Fruit fly (Drosophila melanogaster): ENCODE results near the gene CG13994.

The CG13994 gene

dm6 chr2L:6065823-6066222, 3.0 kb downstream of the CG13994 start, which contains the start of the genes Fbw5 and CG9147 (continued):
- TF ChIP-seq CG14965 (GFP tag; optimal IDR thresholded peaks at IDR 0.05; ENCODE audit: borderline replicate concordance) (peak; percentile 92), Chrac-16 (GFP tag; optimal IDR thresholded peaks at IDR 0.05) (peak; percentile 100), HLHmδ (GFP tag; optimal IDR thresholded peaks at IDR 0.05) (peak; percentile 39), onecut (GFP tag; IDR thresholded peaks at IDR 0.05) (peak; percentile 99), jigr1 (GFP tag; IDR thresholded peaks at IDR 0.05) (peak; percentile 99), tll (GFP tag; optimal IDR thresholded peaks at IDR 0.05) (peak in 1 of 2 experiments; percentile 85), Xrp1 (GFP tag; IDR thresholded peaks at IDR 0.05) (peak; percentile 100), pnt (GFP tag; optimal IDR thresholded peaks at IDR 0.05) (peak; percentile 99), dan (GFP tag; IDR thresholded peaks at IDR 0.05) (peak; percentile 95), zen (tag; optimal IDR thresholded peaks at IDR 0.05) (peak; percentile 99), so (GFP tag; IDR thresholded peaks at IDR 0.05) (peak; percentile 100), E2f1 (GFP tag; IDR thresholded peaks at IDR 0.05) (peak; percentile 99), nerfin-2 (GFP tag; IDR thresholded peaks at IDR 0.05; ENCODE audit: partially characterized antibody) (peak; percentile 71), CG8089 (GFP tag; optimal IDR thresholded peaks at IDR 0.05) (peak; percentile 99), CG10565 (GFP tag; optimal IDR thresholded peaks at IDR 0.05) (peak; percentile 99), Neu2 (GFP tag; optimal IDR thresholded peaks at IDR 0.05; ENCODE audit: borderline replicate concordance) (peak; percentile 98), CG18764 (GFP tag; optimal IDR thresholded peaks at IDR 0.05) (peak; percentile 98), CHES-1-like (GFP tag; optimal IDR thresholded peaks at IDR 0.05) (peak; percentile 99), jumu (GFP tag; optimal IDR thresholded peaks at IDR 0.05) (peak; percentile 99), pb (GFP tag; optimal IDR thresholded peaks at IDR 0.05) (peak; percentile 99), CG6854 (GFP tag; optimal IDR thresholded peaks at IDR 0.05) (peak; percentile 98), Oaz (GFP tag; IDR thresholded peaks at IDR 0.05) (peak; percentile 99), Deaf1 (tag; optimal IDR thresholded peaks at IDR 0.05) (peak; percentile 92), CG18476 (GFP tag; optimal IDR thresholded peaks at IDR 0.05) (peak; percentile 99), CG17359 (tag; optimal IDR thresholded peaks at IDR 0.05) (peak; percentile 99), Dbx (GFP tag; IDR thresholded peaks at IDR 0.05) (peak; percentile 100), CG2120 (GFP tag; optimal IDR thresholded peaks at IDR 0.05) (peak; percentile 100), CG7357 (GFP tag; IDR thresholded peaks at IDR 0.05) (peak; percentile 96), CG1832 (GFP tag; optimal IDR thresholded peaks at IDR 0.05) (no peak), dmrt11E (tag; optimal IDR thresholded peaks at IDR 0.05) (peak; percentile 100), Taf1 (GFP tag; IDR thresholded peaks at IDR 0.05) (peak; percentile 99), NC2α (GFP tag; optimal IDR thresholded peaks at IDR 0.05) (peak; percentile 99), CG1603 (tag; optimal IDR thresholded peaks at IDR 0.05) (peak; percentile 99), jing (GFP tag; optimal IDR thresholded peaks at IDR 0.05) (peak; percentile 100), ash1 (GFP tag; optimal IDR thresholded peaks at IDR 0.05) (peak; percentile 97), Hand (GFP tag; optimal IDR thresholded peaks at IDR 0.05) (peak; percentile 99), Camta (GFP tag; optimal IDR thresholded peaks at IDR 0.05) (peak; percentile 100), gro (GFP tag; optimal IDR thresholded peaks at IDR 0.05) (peak; percentile 100), CG17186 (GFP tag; optimal IDR thresholded peaks at IDR 0.05) (peak; percentile 93), wek (GFP tag; optimal IDR thresholded peaks at IDR 0.05) (peak; percentile 97), CG10274 (GFP tag; optimal IDR thresholded peaks at IDR 0.05) (peak; percentile 95), Dip2 (GFP tag; IDR thresholded peaks at IDR 0.05) (peak; percentile 54), cad (GFP tag; optimal IDR thresholded peaks at IDR 0.05) (no peak), bcd (GFP tag; optimal IDR thresholded peaks at IDR 0.05) (peak; percentile 99), fd3F (GFP tag; optimal IDR thresholded peaks at IDR 0.05) (peak; percentile 100), CG11696 (GFP tag; IDR thresholded peaks at IDR 0.05) (peak; percentile 96), CG4424 (GFP tag; optimal IDR thresholded peaks at IDR 0.05) (peak; percentile 98), Dref (GFP tag; IDR thresholded peaks at IDR 0.05) (peak; percentile 76), CG11398 (GFP tag; optimal IDR thresholded peaks at IDR 0.05) (peak; percentile 99), stwl (tag; optimal IDR thresholded peaks at IDR 0.05) (peak; percentile 88), CG17802 (tag; optimal IDR thresholded peaks at IDR 0.05) (peak; percentile 93)

Data from whole organism, embryonic.